Worm (Caenorhabditis elegans): ENCODE measurements around the gene F41E6.15.

F41E6.15 gene

ce11 chrV:8631277-8631765 is 28.8 kb upstream of the F41E6.15 start, which contains the start of gene atg-18:
Gene atg-18 (minus strand): TSS chrV:8631327.
- TF ChIP-seq ceh-31 (tag; optimal IDR thresholded peaks at IDR 0.05) (peak; percentile 81), unc-55 (GFP tag; optimal IDR thresholded peaks at IDR 0.05) (no peak), hlh-15 (tag; optimal IDR thresholded peaks at IDR 0.05) (peak; percentile 32), mec-3 (tag; optimal IDR thresholded peaks at IDR 0.05; ENCODE audit: borderline replicate concordance) (no peak), pha-2 (tag; optimal IDR thresholded peaks at IDR 0.05) (peak; percentile 14), nfya-1 (tag; optimal IDR thresholded peaks at IDR 0.05) (peak; percentile 68), fax-1 (tag; optimal IDR thresholded peaks at IDR 0.05) (peak; percentile 50), ahr-1 (tag; optimal IDR thresholded peaks at IDR 0.05) (no peak), pqm-1 (tag; optimal IDR thresholded peaks at IDR 0.05) (peak; percentile 36), ceh-19 (GFP tag; optimal IDR thresholded peaks at IDR 0.05) (peak; percentile 62), Y22D7AL.16 (tag; optimal IDR thresholded peaks at IDR 0.05) (no peak), K09A11.1 (tag; optimal IDR thresholded peaks at IDR 0.05; ENCODE audit: insufficient read depth) (peak; percentile 80), odd-2 (tag; optimal IDR thresholded peaks at IDR 0.05) (peak; percentile 20), pat-9 (tag; optimal IDR thresholded peaks at IDR 0.05) (peak; percentile 21), ets-4 (tag; optimal IDR thresholded peaks at IDR 0.05) (peak; percentile 25), C38D4.7 (GFP tag; optimal IDR thresholded peaks at IDR 0.05) (peak; percentile 39), fkh-6 (tag; optimal IDR thresholded peaks at IDR 0.05) (peak; percentile 17), pax-1 (tag; optimal IDR thresholded peaks at IDR 0.05) (no peak), ceh-34 (tag; optimal IDR thresholded peaks at IDR 0.05) (peak; percentile 86), ceh-30 (tag; optimal IDR thresholded peaks at IDR 0.05) (no peak), gmeb-2 (tag; optimal IDR thresholded peaks at IDR 0.05) (peak; percentile 43), ztf-16 (tag; optimal IDR thresholded peaks at IDR 0.05) (peak; percentile 43), unc-42 (tag; optimal IDR thresholded peaks at IDR 0.05) (peak; percentile 49), pag-3 (tag; optimal IDR thresholded peaks at IDR 0.05; ENCODE audit: borderline replicate concordance) (no peak), npax-4 (tag; optimal IDR thresholded peaks at IDR 0.05) (no peak), ama-1 (optimal IDR thresholded peaks at IDR 0.05) (no peak), dmd-4 (tag; optimal IDR thresholded peaks at IDR 0.05; ENCODE audit: borderline replicate concordance) (no peak), ceh-6 (GFP tag; optimal IDR thresholded peaks at IDR 0.05) (no peak), C08G9.2 (tag; optimal IDR thresholded peaks at IDR 0.05) (no peak), che-1 (tag; optimal IDR thresholded peaks at IDR 0.05) (peak; percentile 52), hlh-6 (tag; optimal IDR thresholded peaks at IDR 0.05) (peak; percentile 37), K02D7.2 (tag; optimal IDR thresholded peaks at IDR 0.05) (peak; percentile 36), ttx-3 (tag; optimal IDR thresholded peaks at IDR 0.05) (peak; percentile 65), lim-6 (tag; optimal IDR thresholded peaks at IDR 0.05) (no peak), hlh-13 (GFP tag; optimal IDR thresholded peaks at IDR 0.05) (no peak), lin-11 (tag; optimal IDR thresholded peaks at IDR 0.05) (peak; percentile 26), unc-3 (GFP tag; conservative IDR thresholded peaks at IDR 0.05) (no peak), unc-3 (tag; optimal IDR thresholded peaks at IDR 0.05) (peak; percentile 63), syd-9 (tag; optimal IDR thresholded peaks at IDR 0.05) (no peak), ref-2 (tag; optimal IDR thresholded peaks at IDR 0.05) (no peak), elt-2 (tag; optimal IDR thresholded peaks at IDR 0.05) (peak; percentile 81), dve-1 (tag; optimal IDR thresholded peaks at IDR 0.05) (no peak), fkh-10 (GFP tag; optimal IDR thresholded peaks at IDR 0.05) (peak; percentile 19), rnt-1 (tag; optimal IDR thresholded peaks at IDR 0.05) (peak; percentile 41), unc-86 (tag; optimal IDR thresholded peaks at IDR 0.05) (peak; percentile 63), hlh-8 (tag; optimal IDR thresholded peaks at IDR 0.05) (peak; percentile 56), madf-2 (tag; optimal IDR thresholded peaks at IDR 0.05) (peak; percentile 23), F13H6.1 (tag; optimal IDR thresholded peaks at IDR 0.05) (peak; percentile 55), sox-2 (GFP tag; IDR thresholded peaks at IDR 0.05) (no peak), nhr-11 (tag; optimal IDR thresholded peaks at IDR 0.05) (no peak), zip-5 (tag; optimal IDR thresholded peaks at IDR 0.05) (no peak), eyg-1 (tag; optimal IDR thresholded peaks at IDR 0.05) (no peak), ceh-45 (GFP tag; IDR thresholded peaks at IDR 0.05) (no peak)

All from whole organism, late embryonic.